Fruit fly (Drosophila melanogaster) whole organism, embryonic: ENCODE results near the gene Prx2.

Experiments used
- CG14860 ChIP-seq: fragments of 200-800 bp; sonication (Bioruptor generic); IDR thresholded peaks from 3 replicates; pipeline ENCODE4 v1.3.6; 2022; ENCODE audit warnings: missing biosample characterization, missing genetic modification characterization; ENCODE audit not compliant: partially characterized antibody
- Dp ChIP-seq: fragments of 200-800 bp; sonication (Bioruptor generic); optimal IDR thresholded peaks from 2 replicates; lab custom pipeline; 2018; ENCODE audit warnings: missing biosample characterization, mild to moderate bottlenecking, missing genetic modification characterization, moderate library complexity
- PHDP ChIP-seq: fragments of 200-800 bp; sonication (Bioruptor generic); optimal IDR thresholded peaks from 3 replicates; lab custom pipeline; 2018; ENCODE audit warnings: missing biosample characterization, mild to moderate bottlenecking, missing genetic modification characterization, moderate library complexity
- dpn ChIP-seq, 2 experiments: fragments of 200-800 bp; sonication (Bioruptor generic); optimal IDR thresholded peaks; 3 replicates each; lab custom pipeline; 2016; ENCODE audit warnings: missing biosample characterization in 2 of 2, missing genetic modification characterization in 2 of 2
- sr ChIP-seq: fragments of 200-800 bp; sonication (Bioruptor generic); IDR thresholded peaks from 3 replicates; pipeline ENCODE4 v1.3.6; 2022; ENCODE audit warnings: missing biosample characterization, missing genetic modification characterization

dm6 chrX:13331814-13332701, 2.4 kb downstream of the Prx2 start:
- TF ChIP-seq CG14860 (GFP tag; lab: Robert Waterston, UW) (no peak), sr (GFP tag; lab: Robert Waterston, UW) (no peak), dpn (GFP tag; optimal IDR thresholded peaks at IDR 0.05; lab: Kevin White, UChicago) (no peak), Dp (no peak), PHDP (tag; lab: Kevin White, UChicago) (no peak)
